Fruit fly (Drosophila melanogaster) whole organism, pupa: ENCODE results near the gene xmas.

Experiments
- CG12605 ChIP-seq: fragments of 200-800 bp; sonication (Bioruptor generic); IDR thresholded peaks from 2 replicates; pipeline ENCODE4 v1.3.6; 2022; ENCODE audit warnings: missing biosample characterization, missing genetic modification characterization
- CG13204 ChIP-seq: fragments of 200-800 bp; sonication (Bioruptor generic); optimal IDR thresholded peaks from 2 replicates; lab custom pipeline; 2018; ENCODE audit warnings: missing biosample characterization, mild to moderate bottlenecking, missing genetic modification characterization, moderate library complexity
- CG14655 ChIP-seq: fragments of 200-800 bp; sonication (Bioruptor generic); optimal IDR thresholded peaks from 3 replicates; lab custom pipeline; 2017; ENCODE audit warnings: mild to moderate bottlenecking, missing biosample characterization, missing genetic modification reagents, missing genetic modification characterization
- CG17806 ChIP-seq: fragments of 200-800 bp; sonication (Bioruptor generic); optimal IDR thresholded peaks from 2 replicates; lab custom pipeline; 2018; ENCODE audit warnings: missing biosample characterization, mild to moderate bottlenecking, missing genetic modification characterization, moderate library complexity
- CG34367 ChIP-seq: fragments of 200-800 bp; sonication (Bioruptor generic); optimal IDR thresholded peaks from 2 replicates; lab custom pipeline; 2018; ENCODE audit warnings: missing biosample characterization, mild to moderate bottlenecking, missing genetic modification characterization
- CG8159 ChIP-seq: fragments of 200-800 bp; sonication (Bioruptor generic); optimal IDR thresholded peaks from 3 replicates; lab custom pipeline; 2018; ENCODE audit warnings: missing biosample characterization, mild to moderate bottlenecking, missing genetic modification characterization, moderate library complexity
- CG8301 ChIP-seq: fragments of 200-800 bp; sonication (Bioruptor generic); optimal IDR thresholded peaks from 2 replicates; lab custom pipeline; 2018; ENCODE audit warnings: missing biosample characterization, mild to moderate bottlenecking, missing genetic modification characterization
- CG9948 ChIP-seq: fragments of 200-800 bp; sonication (Bioruptor generic); optimal IDR thresholded peaks from 2 replicates; lab custom pipeline; 2018; ENCODE audit warnings: missing biosample characterization, mild to moderate bottlenecking, missing genetic modification characterization, moderate library complexity
- D1 ChIP-seq: fragments of 200-800 bp; sonication (Bioruptor generic); optimal IDR thresholded peaks from 2 replicates; lab custom pipeline; 2018; ENCODE audit warnings: missing biosample characterization, mild to moderate bottlenecking, missing genetic modification characterization, moderate library complexity
- EcR ChIP-seq: fragments of 200-800 bp; sonication (Bioruptor generic); optimal IDR thresholded peaks from 3 replicates; lab custom pipeline; 2019; ENCODE audit warnings: missing biosample characterization, missing genetic modification characterization, mild to moderate bottlenecking, moderate library complexity, missing genetic modification reagents
- Ets98B ChIP-seq: fragments of 200-800 bp; sonication (Bioruptor generic); IDR thresholded peaks from 2 replicates; pipeline ENCODE4 v1.3.6; 2022; ENCODE audit warnings: missing biosample characterization, missing genetic modification characterization
- Pif1B ChIP-seq: fragments of 200-800 bp; sonication (Bioruptor generic); optimal IDR thresholded peaks from 3 replicates; lab custom pipeline; 2016; ENCODE audit warnings: missing biosample characterization, missing genetic modification characterization
- fd96Ca ChIP-seq: fragments of 200-800 bp; sonication (Bioruptor generic); IDR thresholded peaks from 3 replicates; pipeline ENCODE4 v1.3.6; 2022; ENCODE audit warnings: missing biosample characterization, missing genetic modification characterization
- gl ChIP-seq: fragments of 200-800 bp; sonication (Bioruptor generic); optimal IDR thresholded peaks from 2 replicates; lab custom pipeline; 2018; ENCODE audit warnings: missing biosample characterization, mild to moderate bottlenecking, missing genetic modification characterization

DNA sequence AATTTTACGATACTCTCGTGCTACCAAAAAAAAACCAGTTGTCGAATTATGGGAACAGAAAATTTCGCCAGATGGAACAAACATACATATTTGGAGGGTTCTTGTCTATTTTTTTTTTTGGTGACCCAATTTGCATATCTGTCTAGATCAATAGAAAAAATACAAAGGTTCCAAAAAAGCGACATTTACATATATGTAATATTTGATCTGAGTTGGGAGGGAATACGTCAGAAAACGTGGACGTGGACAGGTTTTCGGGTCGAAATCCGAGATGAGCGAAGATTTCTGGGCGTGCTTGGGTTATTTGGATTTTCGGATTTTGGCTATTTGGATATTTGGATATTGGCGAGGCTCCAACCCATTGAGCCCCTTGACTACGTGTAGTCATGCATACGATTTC, 45.9 kb upstream of the xmas start:
- TF ChIP-seq CG9948 = no peak
- TF ChIP-seq Pif1B (GFP tag; lab: Kevin White, UChicago) = no peak
- TF ChIP-seq CG34367 = no peak
- no peak for TF ChIP-seq Ets98B (GFP tag; lab: Robert Waterston, UW)
- no peak for TF ChIP-seq CG8159 (tag; lab: Kevin White, UChicago)
- no peak for TF ChIP-seq CG14655 (GFP tag; lab: Kevin White, UChicago)
- no peak for TF ChIP-seq EcR (GFP tag; lab: Kevin White, UChicago)
- no peak for TF ChIP-seq CG8301 (tag; lab: Kevin White, UChicago)
- no peak for TF ChIP-seq fd96Ca (GFP tag; lab: Robert Waterston, UW)
- no peak for TF ChIP-seq D1 (tag; lab: Kevin White, UChicago)
- TF ChIP-seq CG12605 = no peak
- TF ChIP-seq CG13204 (GFP tag; lab: Kevin White, UChicago) = no peak
- TF ChIP-seq CG17806 (tag; lab: Kevin White, UChicago) = no peak
- TF ChIP-seq gl (tag; lab: Kevin White, UChicago) = no peak
